Worm (Caenorhabditis elegans) whole organism, early embryonic: ENCODE results near the gene mrpl-32.

ENCODE experiments used
- B0310.2 ChIP-seq: sonication (generic microtip); optimal IDR thresholded peaks from 2 replicates; lab custom pipeline; 2016; ENCODE audit warnings: mild to moderate bottlenecking, missing genetic modification characterization, missing compliant biosample characterization
- aly-1 ChIP-seq: sonication (generic microtip); optimal IDR thresholded peaks from 2 replicates; lab custom pipeline; 2016; ENCODE audit warnings: missing genetic modification characterization, missing compliant biosample characterization
- ama-1 ChIP-seq: fragments of 150-350 bp; optimal IDR thresholded peaks from 2 replicates; lab custom pipeline; 2014
- ceh-13 ChIP-seq: fragments of 200-800 bp; sonication (Bioruptor generic); optimal IDR thresholded peaks from 2 replicates; lab custom pipeline; 2018; ENCODE audit warnings: mild to moderate bottlenecking, missing genetic modification characterization, missing compliant biosample characterization
- ceh-36 ChIP-seq: sonication (generic microtip); optimal IDR thresholded peaks from 2 replicates; lab custom pipeline; 2016; ENCODE audit warnings: missing genetic modification characterization, inconsistent platforms, missing compliant biosample characterization
- ets-7 ChIP-seq: sonication (generic microtip); optimal IDR thresholded peaks from 2 replicates; lab custom pipeline; 2016; ENCODE audit warnings: missing genotype, missing genetic modification characterization, missing compliant biosample characterization
- flt-1 ChIP-seq: fragments of 200-800 bp; sonication (Bioruptor generic); IDR thresholded peaks from 2 replicates; pipeline ENCODE4 v1.3.6; 2022; ENCODE audit warnings: missing genetic modification characterization, missing compliant biosample characterization
- hmbx-1 ChIP-seq: sonication (generic microtip); optimal IDR thresholded peaks from 2 replicates; lab custom pipeline; 2016; ENCODE audit warnings: mild to moderate bottlenecking, missing genetic modification characterization, missing compliant biosample characterization
- hmg-4 ChIP-seq: fragments of 200-800 bp; sonication (Bioruptor generic); optimal IDR thresholded peaks from 2 replicates; lab custom pipeline; 2018; ENCODE audit warnings: mild to moderate bottlenecking, missing genetic modification characterization, missing compliant biosample characterization
- hnd-1 ChIP-seq: sonication (generic microtip); optimal IDR thresholded peaks from 2 replicates; lab custom pipeline; 2016; ENCODE audit warnings: missing genetic modification characterization, missing compliant biosample characterization
- scrt-1 ChIP-seq: fragments of 200-800 bp; sonication (Bioruptor generic); IDR thresholded peaks from 2 replicates; pipeline ENCODE4 v1.3.6; 2022; ENCODE audit warnings: missing genetic modification characterization, missing compliant biosample characterization
- tbx-11 ChIP-seq: fragments of 200-800 bp; sonication (Bioruptor generic); IDR thresholded peaks from 2 replicates; pipeline ENCODE4 v1.3.6; 2022; ENCODE audit warnings: missing genetic modification characterization, missing compliant biosample characterization
- tbx-37 ChIP-seq: fragments of 200-800 bp; sonication (Bioruptor generic); conservative IDR thresholded peaks from 2 replicates; pipeline ENCODE4 v1.3.6; 2022; ENCODE audit warnings: missing genetic modification reagents, missing genetic modification characterization, missing compliant biosample characterization
- tra-4 ChIP-seq: sonication (generic microtip); optimal IDR thresholded peaks from 2 replicates; lab custom pipeline; 2017; ENCODE audit warnings: missing genetic modification characterization, missing compliant biosample characterization

ce11 chrIII:8439312-8439711, 10.2 kb upstream of the mrpl-32 start, which contains the start of gene pqn-96:
- TF ChIP-seq hmg-4 (GFP tag; lab: Kevin White, UChicago) (no peak), ama-1 (lab: Kevin White, UChicago) (no peak), aly-1 (tag; lab: Kevin White, UChicago) (no peak), ceh-13 (GFP tag; lab: Kevin White, UChicago) (no peak), tbx-37 (GFP tag; lab: Robert Waterston, UW) (no peak), hmbx-1 (tag; lab: Kevin White, UChicago) (no peak), B0310.2 (no peak), tra-4 (no peak), ceh-36 (no peak), scrt-1 (GFP tag; lab: Robert Waterston, UW) (no peak), flt-1 (GFP tag; lab: Robert Waterston, UW) (no peak), tbx-11 (GFP tag; lab: Robert Waterston, UW) (no peak), hnd-1 (tag; lab: Kevin White, UChicago) (no peak), ets-7 (tag; lab: Kevin White, UChicago) (no peak)
